4 worm cellular contexts compared by ENCODE assay signal in genomic region chrIII:3804422-3804821, ce11.
A peak's percentile ranks its signal among the peaks of the same experiment; 100 is the strongest.
TF ChIP-seq lines count a peak whose summit lies in the region.

Gene xbx-5 (minus strand): TSS chrIII:3804477.

TF ChIP-seq in whole organism, L1 larva, 84 proteins besides CTCF, POLR2A, EP300 and RAD21:
- TF ChIP-seq ceh-88 (GFP tag; IDR thresholded peaks at IDR 0.05; lab: Robert Waterston, UW) (no peak), nhr-71 (tag; optimal IDR thresholded peaks at IDR 0.05; lab: Kevin White, UChicago) (peak; percentile 18), nhr-20 (tag; optimal IDR thresholded peaks at IDR 0.05; lab: Kevin White, UChicago) (no peak), nhr-85 (tag; lab: Kevin White, UChicago) (peak; percentile 0), fkh-8 (tag; optimal IDR thresholded peaks at IDR 0.05; lab: Kevin White, UChicago) (peak; percentile 76), egl-27 (tag; optimal IDR thresholded peaks at IDR 0.05; lab: Kevin White, UChicago) (no peak), ztf-11 (tag; optimal IDR thresholded peaks at IDR 0.05; lab: Kevin White, UChicago) (no peak)

TF ChIP-seq in whole organism, L2 larva, 48 proteins besides CTCF, POLR2A, EP300 and RAD21:
- TF ChIP-seq nhr-10 (tag; optimal IDR thresholded peaks at IDR 0.05; lab: Kevin White, UChicago) (no peak), lin-11 (tag; optimal IDR thresholded peaks at IDR 0.05; lab: Kevin White, UChicago) (peak; percentile 31)
TF ChIP-seq in whole organism, L2 larva: peak in this region for 1.

TF ChIP-seq in whole organism, L4 larva, 104 proteins besides CTCF, POLR2A, EP300 and RAD21:
- TF ChIP-seq ztf-11 (tag; optimal IDR thresholded peaks at IDR 0.05; lab: Kevin White, UChicago): no peak
- peak; percentile 39 for TF ChIP-seq nhr-10 (tag; optimal IDR thresholded peaks at IDR 0.05; lab: Kevin White, UChicago)
- TF ChIP-seq zfp-2 (tag; optimal IDR thresholded peaks at IDR 0.05; lab: Kevin White, UChicago): no peak
- TF ChIP-seq aha-1 (tag; lab: Kevin White, UChicago): peak; percentile 91
- TF ChIP-seq lim-7 (GFP tag; IDR thresholded peaks at IDR 0.05; lab: Robert Waterston, UW): no peak
- peak; percentile 9 for TF ChIP-seq ama-1 (optimal IDR thresholded peaks at IDR 0.05; lab: Kevin White, UChicago)

TF ChIP-seq in whole organism, young adult, 124 proteins besides CTCF, POLR2A, EP300 and RAD21:
- TF ChIP-seq cebp-1 (GFP tag; IDR thresholded peaks at IDR 0.05; lab: Robert Waterston, UW) (0 out of 2 replicates have a peak, but pooled peaks have one; percentile 16), cebp-1 (tag; optimal IDR thresholded peaks at IDR 0.05; lab: Kevin White, UChicago) (no peak), nhr-80 (tag; optimal IDR thresholded peaks at IDR 0.05; lab: Kevin White, UChicago) (no peak)
TF ChIP-seq in whole organism, young adult: peak in this region for 1.
